Worm (Caenorhabditis elegans) whole organism, late embryonic: ENCODE measurements around the gene dnj-3.

Source experiments
- F13H6.1 ChIP-seq: sonication (generic microtip); optimal IDR thresholded peaks from 2 replicates; lab custom pipeline; 2016; ENCODE audit warnings: missing genetic modification characterization, missing compliant biosample characterization
- K02D7.2 ChIP-seq: sonication (generic microtip); optimal IDR thresholded peaks from 2 replicates; lab custom pipeline; 2017; ENCODE audit warnings: mild to moderate bottlenecking, missing genetic modification characterization, missing compliant biosample characterization
- ceh-6 ChIP-seq: fragments of 200-800 bp; sonication (Bioruptor generic); optimal IDR thresholded peaks from 2 replicates; lab custom pipeline; 2018; ENCODE audit warnings: mild to moderate bottlenecking, missing genetic modification characterization, missing compliant biosample characterization
- elt-2 ChIP-seq: sonication (generic microtip); optimal IDR thresholded peaks from 2 replicates; lab custom pipeline; 2016; ENCODE audit warnings: missing genetic modification reagents, missing genetic modification characterization, missing compliant biosample characterization
- hlh-6 ChIP-seq: sonication (generic microtip); optimal IDR thresholded peaks from 2 replicates; lab custom pipeline; 2016; ENCODE audit warnings: missing genotype, missing genetic modification characterization, missing compliant biosample characterization
- nhr-11 ChIP-seq: fragments of 150-350 bp; optimal IDR thresholded peaks from 2 replicates; lab custom pipeline; 2014; ENCODE audit warnings: missing biosample characterization, missing genetic modification characterization
- npax-4 ChIP-seq: sonication (generic microtip); optimal IDR thresholded peaks from 2 replicates; lab custom pipeline; 2016; ENCODE audit warnings: missing genetic modification characterization, missing compliant biosample characterization
- pag-3 ChIP-seq: sonication (generic microtip); optimal IDR thresholded peaks from 2 replicates; lab custom pipeline; 2016; ENCODE audit warnings: missing compliant biosample characterization, missing genetic modification characterization, borderline replicate concordance
- pha-4 ChIP-seq: fragments of 150-350 bp; optimal IDR thresholded peaks from 2 replicates; lab custom pipeline; 2018; ENCODE audit warnings: missing biosample characterization, missing genetic modification reagents, missing genetic modification characterization
- syd-9 ChIP-seq: sonication (generic microtip); optimal IDR thresholded peaks from 2 replicates; lab custom pipeline; 2016; ENCODE audit warnings: mild to moderate bottlenecking, missing genetic modification characterization, moderate library complexity, missing compliant biosample characterization
- unc-3 ChIP-seq, 2 experiments: fragments of 200-800 bp in 1 of 2; sonication (Bioruptor generic) in 1 of 2; sonication (generic microtip) in 1 of 2; conservative IDR thresholded peaks in 1 of 2; optimal IDR thresholded peaks in 1 of 2; 2 replicates each; pipeline versions ENCODE4 v1.3.6 to Lab custom; 2016 to 2022; ENCODE audit warnings: missing compliant biosample characterization in 2 of 2, missing genetic modification characterization in 2 of 2, missing genetic modification reagents in 1 of 2
- unc-42 ChIP-seq: sonication (generic microtip); optimal IDR thresholded peaks from 2 replicates; lab custom pipeline; 2016; ENCODE audit warnings: missing genotype, missing genetic modification characterization, missing compliant biosample characterization
- unc-55 ChIP-seq: sonication (generic microtip); optimal IDR thresholded peaks from 2 replicates; lab custom pipeline; 2017; ENCODE audit warnings: missing biosample characterization, missing genetic modification reagents, missing genetic modification characterization

DNA sequence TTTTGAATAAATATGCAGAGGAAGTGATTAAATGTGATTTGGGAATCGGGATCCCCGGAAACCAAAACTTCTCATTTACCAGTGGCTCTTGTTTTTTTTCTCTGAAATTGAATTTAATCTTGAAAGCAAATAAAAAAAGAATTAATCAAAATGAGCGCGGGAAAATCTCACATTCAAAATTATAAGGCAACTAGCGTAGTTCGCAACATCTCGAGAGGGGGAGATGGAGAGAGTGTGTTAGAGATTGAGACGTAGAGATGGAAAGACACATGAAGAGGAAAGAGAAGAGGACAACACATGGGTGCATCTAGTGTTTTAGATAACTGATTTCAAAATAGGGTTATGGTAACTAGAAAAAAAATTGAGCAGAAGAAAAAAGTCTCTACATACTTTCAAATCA lies 20.4 kb upstream of the dnj-3 start, which contains the start of gene sdc-3:
- TF ChIP-seq nhr-11 (tag; lab: Kevin White, UChicago) (no peak), elt-2 (no peak), pha-4 (tag; lab: Kevin White, UChicago) (no peak), K02D7.2 (no peak), npax-4 (tag; lab: Kevin White, UChicago) (no peak), unc-42 (tag; lab: Kevin White, UChicago) (no peak), hlh-6 (no peak), pag-3 (tag; lab: Kevin White, UChicago) (no peak), ceh-6 (GFP tag; lab: Kevin White, UChicago) (no peak), unc-55 (GFP tag; lab: Kevin White, UChicago) (peak; percentile 17), F13H6.1 (tag; lab: Kevin White, UChicago) (no peak), unc-3 (GFP tag; conservative IDR thresholded peaks at IDR 0.05; lab: Robert Waterston, UW) (no peak), unc-3 (tag; optimal IDR thresholded peaks at IDR 0.05; lab: Kevin White, UChicago) (no peak), syd-9 (no peak)
